Fruit fly (Drosophila melanogaster) whole organism, embryonic: ENCODE results near the gene Rnp4F.

Experiments used
- ATbp ChIP-seq: fragments of 200-800 bp; sonication (Bioruptor generic); optimal IDR thresholded peaks from 2 replicates; lab custom pipeline; 2017; ENCODE audit warnings: missing biosample characterization, mild to moderate bottlenecking, missing genetic modification characterization, missing genetic modification reagents
- Adf1 ChIP-seq: fragments of 200-800 bp; sonication (Bioruptor generic); IDR thresholded peaks from 2 replicates; pipeline ENCODE4 v1.3.6; 2022; ENCODE audit warnings: missing biosample characterization, missing genetic modification characterization
- Asciz ChIP-seq: fragments of 200-800 bp; sonication (Bioruptor generic); optimal IDR thresholded peaks from 2 replicates; lab custom pipeline; 2017; ENCODE audit warnings: missing biosample characterization, mild to moderate bottlenecking, missing genetic modification characterization, missing genetic modification reagents
- Bgb ChIP-seq: fragments of 200-800 bp; sonication (Bioruptor generic); IDR thresholded peaks from 2 replicates; pipeline ENCODE4 v1.3.6; 2022; ENCODE audit warnings: missing biosample characterization, missing genetic modification characterization; ENCODE audit not compliant: partially characterized antibody
- CG10462 ChIP-seq: fragments of 200-800 bp; sonication (Bioruptor generic); optimal IDR thresholded peaks from 2 replicates; lab custom pipeline; 2016; ENCODE audit warnings: missing biosample characterization, missing genetic modification characterization
- CG11247 ChIP-seq: fragments of 200-800 bp; sonication (Bioruptor generic); IDR thresholded peaks from 2 replicates; pipeline ENCODE4 v1.3.6; 2022; ENCODE audit warnings: missing biosample characterization, missing genetic modification characterization
- CG11504 ChIP-seq: fragments of 200-800 bp; sonication (Bioruptor generic); optimal IDR thresholded peaks from 3 replicates; lab custom pipeline; 2019; ENCODE audit warnings: missing biosample characterization, mild to moderate bottlenecking, missing genetic modification characterization, moderate library complexity
- CG13894 ChIP-seq: fragments of 200-800 bp; sonication (Bioruptor generic); optimal IDR thresholded peaks from 3 replicates; lab custom pipeline; 2018; ENCODE audit warnings: missing biosample characterization, mild to moderate bottlenecking, missing genetic modification characterization, moderate library complexity
- CG14965 ChIP-seq: fragments of 200-800 bp; sonication (Bioruptor generic); optimal IDR thresholded peaks from 2 replicates; lab custom pipeline; 2016; ENCODE audit warnings: missing biosample characterization, missing genetic modification characterization, borderline replicate concordance
- CG15073 ChIP-seq: fragments of 200-800 bp; sonication (Bioruptor generic); optimal IDR thresholded peaks from 2 replicates; lab custom pipeline; 2016; ENCODE audit warnings: missing biosample characterization, missing genetic modification characterization
- CG1792 ChIP-seq: fragments of 200-800 bp; sonication (Bioruptor generic); optimal IDR thresholded peaks from 2 replicates; lab custom pipeline; 2016; ENCODE audit warnings: missing biosample characterization, missing genetic modification characterization
- CG18764 ChIP-seq: fragments of 200-800 bp; sonication (Bioruptor generic); optimal IDR thresholded peaks from 3 replicates; lab custom pipeline; 2016; ENCODE audit warnings: missing biosample characterization, missing genetic modification characterization
- CG2678 ChIP-seq: fragments of 200-800 bp; sonication (Bioruptor generic); optimal IDR thresholded peaks from 3 replicates; lab custom pipeline; 2019; ENCODE audit warnings: missing biosample characterization, mild to moderate bottlenecking, missing genetic modification characterization, moderate library complexity
- CG32532 ChIP-seq: fragments of 200-800 bp; sonication (Bioruptor generic); IDR thresholded peaks from 2 replicates; pipeline ENCODE4 v1.3.6; 2022; ENCODE audit warnings: missing biosample characterization, missing genetic modification characterization
- CG34224 ChIP-seq: fragments of 200-800 bp; sonication (Bioruptor generic); IDR thresholded peaks from 3 replicates; pipeline ENCODE4 v1.3.6; 2022; ENCODE audit warnings: missing biosample characterization, missing genetic modification characterization; ENCODE audit not compliant: partially characterized antibody
- CG6254 ChIP-seq: fragments of 200-800 bp; sonication (Bioruptor generic); optimal IDR thresholded peaks from 3 replicates; lab custom pipeline; 2017; ENCODE audit warnings: mild to moderate bottlenecking, missing biosample characterization, missing genetic modification reagents, missing genetic modification characterization
- CG7372 ChIP-seq: fragments of 200-800 bp; sonication (Bioruptor generic); IDR thresholded peaks from 2 replicates; pipeline ENCODE4 v1.3.6; 2022; ENCODE audit warnings: missing biosample characterization, missing genetic modification characterization
- CG8924 ChIP-seq: fragments of 200-800 bp; optimal IDR thresholded peaks from 3 replicates; lab custom pipeline; 2019; ENCODE audit warnings: missing biosample characterization, mild to moderate bottlenecking, missing genetic modification characterization, moderate library complexity
- CG9932 ChIP-seq: fragments of 200-800 bp; sonication (Bioruptor generic); IDR thresholded peaks from 2 replicates; pipeline ENCODE4 v1.3.6; 2022; ENCODE audit warnings: missing biosample characterization, missing genetic modification characterization
- CrebB ChIP-seq: fragments of 200-800 bp; sonication (Bioruptor generic); optimal IDR thresholded peaks from 3 replicates; lab custom pipeline; 2018; ENCODE audit warnings: missing biosample characterization, mild to moderate bottlenecking, missing genetic modification characterization
- D19A ChIP-seq: fragments of 200-800 bp; optimal IDR thresholded peaks from 3 replicates; lab custom pipeline; 2019; ENCODE audit warnings: missing biosample characterization, mild to moderate bottlenecking, missing genetic modification characterization, moderate library complexity
- D19B ChIP-seq: fragments of 200-800 bp; sonication (Bioruptor generic); optimal IDR thresholded peaks from 2 replicates; lab custom pipeline; 2017; ENCODE audit warnings: missing biosample characterization, mild to moderate bottlenecking, missing genetic modification characterization
- Dad ChIP-seq: fragments of 200-800 bp; sonication (Bioruptor generic); optimal IDR thresholded peaks from 3 replicates; lab custom pipeline; 2016; ENCODE audit warnings: missing biosample characterization, missing genetic modification characterization
- Deaf1 ChIP-seq: fragments of 200-800 bp; optimal IDR thresholded peaks from 3 replicates; lab custom pipeline; 2019; ENCODE audit warnings: missing biosample characterization, mild to moderate bottlenecking, missing genetic modification characterization, moderate library complexity
- E2f2 ChIP-seq: fragments of 200-800 bp; sonication (Bioruptor generic); IDR thresholded peaks from 2 replicates; pipeline ENCODE4 v1.3.6; 2022; ENCODE audit warnings: missing biosample characterization, missing genetic modification characterization
- Hmr ChIP-seq: fragments of 200-800 bp; sonication (Bioruptor generic); optimal IDR thresholded peaks from 3 replicates; lab custom pipeline; 2017; ENCODE audit warnings: mild to moderate bottlenecking, missing biosample characterization, missing genetic modification reagents, missing genetic modification characterization
- Med ChIP-seq: fragments of 200-800 bp; sonication (Bioruptor generic); peaks from one replicate; lab custom pipeline; 2016; ENCODE audit warnings: missing biosample characterization, missing genetic modification characterization, mild to moderate bottlenecking, inconsistent platforms, moderate library complexity
- bab2 ChIP-seq: fragments of 200-800 bp; sonication (Bioruptor generic); optimal IDR thresholded peaks from 2 replicates; lab custom pipeline; 2016; ENCODE audit warnings: missing biosample characterization, missing genetic modification characterization
- cg ChIP-seq: fragments of 200-800 bp; sonication (Bioruptor generic); optimal IDR thresholded peaks from 3 replicates; lab custom pipeline; 2019; ENCODE audit warnings: missing biosample characterization, mild to moderate bottlenecking, missing genetic modification characterization, moderate library complexity
- crol ChIP-seq: fragments of 200-800 bp; sonication (Bioruptor generic); IDR thresholded peaks from 2 replicates; pipeline ENCODE4 v1.3.6; 2022; ENCODE audit warnings: missing biosample characterization, missing genetic modification characterization
- da ChIP-seq: fragments of 200-800 bp; sonication (Bioruptor generic); optimal IDR thresholded peaks from 2 replicates; lab custom pipeline; 2016; ENCODE audit warnings: missing biosample characterization, missing genetic modification characterization
- dmrt99B ChIP-seq: fragments of 200-800 bp; sonication (Bioruptor generic); optimal IDR thresholded peaks from 2 replicates; lab custom pipeline; 2018; ENCODE audit warnings: missing biosample characterization, mild to moderate bottlenecking, missing genetic modification characterization, moderate library complexity
- dysf ChIP-seq: fragments of 200-800 bp; sonication (Bioruptor generic); IDR thresholded peaks from 3 replicates; pipeline ENCODE4 v1.3.6; 2022; ENCODE audit warnings: missing biosample characterization, missing genetic modification characterization
- gem ChIP-seq: fragments of 200-800 bp; sonication (Bioruptor generic); optimal IDR thresholded peaks from 2 replicates; lab custom pipeline; 2019; ENCODE audit warnings: missing biosample characterization, mild to moderate bottlenecking, missing genetic modification characterization, moderate library complexity
- hbn ChIP-seq: fragments of 200-800 bp; sonication (Bioruptor generic); IDR thresholded peaks from 2 replicates; pipeline ENCODE4 v1.3.6; 2022; ENCODE audit warnings: missing biosample characterization, missing genetic modification characterization; ENCODE audit not compliant: partially characterized antibody
- ken ChIP-seq: fragments of 200-800 bp; sonication (Bioruptor generic); IDR thresholded peaks from 3 replicates; pipeline ENCODE4 v1.3.6; 2022; ENCODE audit warnings: missing biosample characterization, missing genetic modification characterization
- odd ChIP-seq: fragments of 200-800 bp; sonication (Bioruptor generic); optimal IDR thresholded peaks from 2 replicates; lab custom pipeline; 2017; ENCODE audit warnings: missing biosample characterization, mild to moderate bottlenecking, missing genetic modification characterization
- pzg ChIP-seq: fragments of 200-800 bp; sonication (Bioruptor generic); optimal IDR thresholded peaks from 3 replicates; lab custom pipeline; 2018; ENCODE audit warnings: missing biosample characterization, mild to moderate bottlenecking, missing genetic modification characterization, moderate library complexity
- ro ChIP-seq: fragments of 200-800 bp; sonication (Bioruptor generic); IDR thresholded peaks from 2 replicates; pipeline ENCODE4 v1.3.6; 2022; ENCODE audit warnings: missing biosample characterization, missing genetic modification characterization
- row ChIP-seq: fragments of 200-800 bp; sonication (Bioruptor generic); IDR thresholded peaks from 3 replicates; pipeline ENCODE4 v1.3.6; 2022; ENCODE audit warnings: missing biosample characterization, missing genetic modification characterization
- sens ChIP-seq: fragments of 200-800 bp; sonication (Bioruptor generic); peaks from one replicate; lab custom pipeline; 2016; ENCODE audit warnings: missing biosample characterization, missing genetic modification characterization
- sisA ChIP-seq: fragments of 200-800 bp; sonication (Bioruptor generic); IDR thresholded peaks from 2 replicates; pipeline ENCODE4 v1.3.6; 2022; ENCODE audit warnings: missing biosample characterization, missing genetic modification characterization
- slbo ChIP-seq: fragments of 200-800 bp; sonication (Bioruptor generic); IDR thresholded peaks from 2 replicates; pipeline ENCODE4 v1.3.6; 2022; ENCODE audit warnings: missing biosample characterization, missing genetic modification characterization
- sna ChIP-seq: fragments of 200-800 bp; sonication (Bioruptor generic); IDR thresholded peaks from 2 replicates; pipeline ENCODE4 v1.3.6; 2022; ENCODE audit warnings: missing biosample characterization, missing genetic modification characterization; ENCODE audit not compliant: partially characterized antibody
- sob ChIP-seq: fragments of 200-800 bp; sonication (Bioruptor generic); IDR thresholded peaks from 2 replicates; pipeline ENCODE4 v1.3.6; 2022; ENCODE audit warnings: missing biosample characterization, missing genetic modification characterization
- toy ChIP-seq: fragments of 200-800 bp; sonication (Bioruptor generic); IDR thresholded peaks from 2 replicates; pipeline ENCODE4 v1.3.6; 2022; ENCODE audit warnings: missing biosample characterization, missing genetic modification characterization
- unc-4 ChIP-seq: fragments of 200-800 bp; sonication (Bioruptor generic); IDR thresholded peaks from 2 replicates; pipeline ENCODE4 v1.3.6; 2022; ENCODE audit warnings: missing biosample characterization, missing genetic modification characterization; ENCODE audit not compliant: partially characterized antibody

Gene Rnp4F

DNA sequence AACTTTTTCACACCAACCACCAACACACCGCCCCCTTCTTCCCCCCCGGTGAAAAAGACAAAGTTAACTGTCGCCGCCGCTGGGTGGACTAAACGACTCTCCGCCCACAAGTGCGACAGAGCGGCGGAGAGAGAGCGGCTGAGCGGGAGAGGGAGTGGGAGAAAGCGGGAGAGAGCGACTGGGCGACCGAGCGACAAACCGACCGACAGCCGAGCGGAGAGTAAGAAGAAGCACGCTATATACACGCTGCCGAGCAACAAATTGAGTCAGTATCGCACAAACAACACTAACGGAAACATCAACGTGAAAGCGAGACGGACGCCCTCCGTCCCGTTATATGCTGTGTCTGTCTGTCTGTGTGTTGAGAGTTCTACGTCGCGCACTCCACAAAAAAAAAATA is 17.5 kb upstream of the Rnp4F start, which contains the start of gene SK (continued):
- TF ChIP-seq hbn (GFP tag; lab: Robert Waterston, UW) (no peak), CG14965 (GFP tag; lab: Kevin White, UChicago) (no peak), CG34224 (GFP tag; lab: Robert Waterston, UW) (no peak), CG8924 (no peak), Bgb (GFP tag; lab: Robert Waterston, UW) (peak; percentile 42; the same call in 1 of the 2 replicates), ATbp (GFP tag; lab: Kevin White, UChicago) (no peak), ken (peak; percentile 57; the same call in 2 of the 3 replicates), row (GFP tag; lab: Robert Waterston, UW) (no peak; the same call in 2 of the 3 replicates), CG32532 (GFP tag; lab: Robert Waterston, UW) (peak; percentile 48; the same call in 1 of the 2 replicates), Adf1 (GFP tag; lab: Robert Waterston, UW) (peak; percentile 50), Hmr (GFP tag; lab: Kevin White, UChicago) (peak; percentile 2), sens (GFP tag; lab: Kevin White, UChicago) (peak; percentile 39), cg (GFP tag; lab: Kevin White, UChicago) (peak; percentile 27), unc-4 (GFP tag; lab: Robert Waterston, UW) (0 out of 2 replicates have a peak, but pooled peaks have one; percentile 23), CG1792 (GFP tag; lab: Kevin White, UChicago) (no peak), Asciz (no peak)

DNA sequence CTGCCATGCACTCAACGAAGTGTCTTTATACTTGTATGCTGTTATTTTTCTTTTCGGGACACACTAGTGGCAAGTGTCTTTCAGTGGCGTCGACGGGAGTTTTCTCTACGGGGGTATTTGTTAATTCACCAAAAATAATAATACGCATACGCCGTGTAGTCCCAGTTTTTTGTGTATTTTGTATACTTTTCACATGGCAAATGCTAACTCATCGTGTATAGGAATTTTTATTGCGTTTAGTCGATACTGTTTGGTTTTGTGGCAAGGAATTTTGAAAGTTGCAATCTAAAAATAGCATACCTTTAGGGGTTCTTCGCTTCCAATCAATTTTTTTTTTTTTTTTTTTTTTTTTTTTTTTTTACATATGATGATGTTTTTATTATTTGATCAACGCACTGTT is 15.9 kb upstream of the Rnp4F start:
- peak; percentile 21; the same call in 1 of the 2 replicates for TF ChIP-seq CG9932
- peak; percentile 19 for TF ChIP-seq Hmr (GFP tag; lab: Kevin White, UChicago)
- TF ChIP-seq gem (tag; lab: Kevin White, UChicago), result peak; percentile 17
- 0 out of 3 replicates have a peak, but pooled peaks have one; percentile 6 for TF ChIP-seq dysf
- TF ChIP-seq dmrt99B (tag; lab: Kevin White, UChicago), result peak; percentile 4
- peak; percentile 57 for TF ChIP-seq sens (GFP tag; lab: Kevin White, UChicago)
- TF ChIP-seq CG2678, result peak; percentile 12
- TF ChIP-seq Deaf1 (tag; lab: Kevin White, UChicago), result peak; percentile 7
- TF ChIP-seq sna (GFP tag; lab: Robert Waterston, UW), result no peak
- TF ChIP-seq CG11247 (GFP tag; lab: Robert Waterston, UW), result no peak
- peak; percentile 70 for TF ChIP-seq Med
- TF ChIP-seq CG6254, result no peak
- peak; percentile 34; the same call in 1 of the 2 replicates for TF ChIP-seq CG7372
- peak; percentile 19; the same call in 1 of the 2 replicates for TF ChIP-seq sisA (GFP tag; lab: Robert Waterston, UW)
- peak; percentile 28; the same call in 1 of the 3 replicates for TF ChIP-seq row (GFP tag; lab: Robert Waterston, UW)
- no peak for TF ChIP-seq sob
- no peak for TF ChIP-seq CrebB
- TF ChIP-seq CG13894 (tag; lab: Kevin White, UChicago), result peak; percentile 7
- no peak for TF ChIP-seq E2f2 (GFP tag; lab: Robert Waterston, UW)
- TF ChIP-seq slbo (GFP tag; lab: Robert Waterston, UW), result peak; percentile 42; the same call in 1 of the 2 replicates
- no peak for TF ChIP-seq odd (GFP tag; lab: Kevin White, UChicago)
- no peak for TF ChIP-seq CG15073 (GFP tag; lab: Kevin White, UChicago)
- TF ChIP-seq CG11504 (tag; lab: Kevin White, UChicago), result peak; percentile 13

DNA sequence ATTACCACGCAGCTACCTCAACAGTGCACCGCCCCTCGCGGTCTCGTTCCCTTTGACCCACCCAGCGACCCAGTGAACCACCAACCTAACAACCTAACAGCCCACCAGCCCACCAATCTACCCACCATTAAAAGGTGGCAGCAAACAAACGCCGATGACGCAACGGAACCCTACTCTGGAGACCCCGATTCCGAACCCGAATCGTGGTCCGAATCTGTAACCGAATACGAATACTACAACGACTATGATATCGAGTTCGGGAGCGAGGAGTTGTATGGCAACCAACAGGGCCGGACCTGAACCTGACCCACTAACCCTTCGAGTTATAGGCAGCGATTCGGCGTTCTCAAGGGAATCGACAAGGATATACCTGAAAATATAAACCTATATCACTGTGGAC is 14.8 kb upstream of the Rnp4F start:
- TF ChIP-seq da (GFP tag; lab: Kevin White, UChicago) (no peak), D19B (GFP tag; lab: Kevin White, UChicago) (no peak), bab2 (no peak), crol (GFP tag; lab: Robert Waterston, UW) (peak; percentile 58), CG13894 (tag; lab: Kevin White, UChicago) (peak; percentile 98), CG18764 (GFP tag; lab: Kevin White, UChicago) (no peak), toy (GFP tag; lab: Robert Waterston, UW) (no peak), CG10462 (GFP tag; lab: Kevin White, UChicago) (no peak), Deaf1 (tag; lab: Kevin White, UChicago) (peak; percentile 53), ro (no peak), pzg (GFP tag; lab: Kevin White, UChicago) (no peak), D19A (tag; lab: Kevin White, UChicago) (no peak), Dad (GFP tag; lab: Kevin White, UChicago) (no peak)
